ENCODE assay signal across 5 fruit fly cellular contexts in genomic region chr2L:14622182-14622581, dm6.
TF ChIP-seq lines count a peak whose summit lies in the region.

No protein-coding gene starts in this region.

- TF ChIP-seq CTCF in whole organism, embryonic (GFP tag; optimal IDR thresholded peaks at IDR 0.05; lab: Kevin White, UChicago), result no peak

TF ChIP-seq in whole organism, adult, 20 proteins besides CTCF, POLR2A, EP300 and RAD21:
- peak; percentile 29 for TF ChIP-seq CG7045 (GFP tag; optimal IDR thresholded peaks at IDR 0.05; lab: Kevin White, UChicago)
- TF ChIP-seq CG5204 (GFP tag; optimal IDR thresholded peaks at IDR 0.05; lab: Kevin White, UChicago), result no peak
TF ChIP-seq in whole organism, adult: peak in this region for 1.

TF ChIP-seq in whole organism, embryonic, 481 proteins besides CTCF, POLR2A, EP300 and RAD21 (continues in another document):
- TF ChIP-seq ranshi (GFP tag; IDR thresholded peaks at IDR 0.05; lab: Robert Waterston, UW), result 0 out of 2 replicates have a peak, but pooled peaks have one; percentile 29
- no peak for TF ChIP-seq CG7271 (tag; optimal IDR thresholded peaks at IDR 0.05; lab: Kevin White, UChicago)
- peak; percentile 43 for TF ChIP-seq CG1602 (GFP tag; optimal IDR thresholded peaks at IDR 0.05; lab: Kevin White, UChicago)
- no peak for TF ChIP-seq CG1792 (GFP tag; optimal IDR thresholded peaks at IDR 0.05; lab: Kevin White, UChicago)
- TF ChIP-seq seq (GFP tag; IDR thresholded peaks at IDR 0.05; lab: Robert Waterston, UW), result no peak
- TF ChIP-seq yki (optimal IDR thresholded peaks at IDR 0.05; lab: Kevin White, UChicago), result no peak
- no peak for TF ChIP-seq CG3407 (GFP tag; optimal IDR thresholded peaks at IDR 0.05; lab: Kevin White, UChicago)
- peak; percentile 36 for TF ChIP-seq repo (GFP tag; optimal IDR thresholded peaks at IDR 0.05; lab: Kevin White, UChicago)
- no peak for TF ChIP-seq fru (optimal IDR thresholded peaks at IDR 0.05; lab: Kevin White, UChicago)
- no peak for TF ChIP-seq wdn (GFP tag; IDR thresholded peaks at IDR 0.05; lab: Robert Waterston, UW)
- TF ChIP-seq CG16815 (GFP tag; optimal IDR thresholded peaks at IDR 0.05; lab: Kevin White, UChicago), result peak; percentile 42
- TF ChIP-seq Myb (GFP tag; optimal IDR thresholded peaks at IDR 0.05; lab: Kevin White, UChicago), result no peak
- no peak for TF ChIP-seq CG6683 (GFP tag; optimal IDR thresholded peaks at IDR 0.05; lab: Kevin White, UChicago)
- TF ChIP-seq E2f1 (GFP tag; IDR thresholded peaks at IDR 0.05; lab: Robert Waterston, UW), result no peak
- no peak for TF ChIP-seq D (optimal IDR thresholded peaks at IDR 0.05; lab: Kevin White, UChicago)
- TF ChIP-seq D (GFP tag; optimal IDR thresholded peaks at IDR 0.05; lab: Kevin White, UChicago), result peak; percentile 49
- no peak for TF ChIP-seq amos (GFP tag; IDR thresholded peaks at IDR 0.05; lab: Robert Waterston, UW; ENCODE audit: partially characterized antibody)
- TF ChIP-seq CG11456 (GFP tag; IDR thresholded peaks at IDR 0.05; lab: Robert Waterston, UW), result no peak
- TF ChIP-seq Rfx (GFP tag; IDR thresholded peaks at IDR 0.05; lab: Robert Waterston, UW), result no peak
- no peak for TF ChIP-seq pan (optimal IDR thresholded peaks at IDR 0.05; lab: Kevin White, UChicago)
- peak in 1 of 2 experiments; percentile 56 for TF ChIP-seq pan (GFP tag; optimal IDR thresholded peaks at IDR 0.05 in 1 of 2, IDR thresholded peaks at IDR 0.05 in 1 of 2)
- TF ChIP-seq kay (GFP tag; optimal IDR thresholded peaks at IDR 0.05; lab: Kevin White, UChicago), result no peak
- TF ChIP-seq HmgD (GFP tag; optimal IDR thresholded peaks at IDR 0.05; lab: Kevin White, UChicago), result no peak

TF ChIP-seq in whole organism, prepupa, 60 proteins besides CTCF, POLR2A, EP300 and RAD21 (continues in another document):
- TF ChIP-seq CG6854 (GFP tag; optimal IDR thresholded peaks at IDR 0.05; lab: Kevin White, UChicago) (peak; percentile 27), CG3032 (tag; optimal IDR thresholded peaks at IDR 0.05; lab: Kevin White, UChicago) (peak; percentile 89), Hr38 (GFP tag; optimal IDR thresholded peaks at IDR 0.05; lab: Kevin White, UChicago) (no peak), eg (GFP tag; IDR thresholded peaks at IDR 0.05; lab: Robert Waterston, UW) (peak; percentile 92), Eip93F (GFP tag; optimal IDR thresholded peaks at IDR 0.05; lab: Kevin White, UChicago) (peak; percentile 18), acj6 (GFP tag; optimal IDR thresholded peaks at IDR 0.05; lab: Kevin White, UChicago) (peak; percentile 91), CG6276 (GFP tag; optimal IDR thresholded peaks at IDR 0.05; lab: Kevin White, UChicago) (peak; percentile 80), CG10631 (GFP tag; optimal IDR thresholded peaks at IDR 0.05; lab: Kevin White, UChicago) (peak; percentile 94), pdm3 (GFP tag; optimal IDR thresholded peaks at IDR 0.05; lab: Kevin White, UChicago) (peak; percentile 93), CG11902 (GFP tag; optimal IDR thresholded peaks at IDR 0.05; lab: Kevin White, UChicago) (peak; percentile 88), CG16779 (tag; optimal IDR thresholded peaks at IDR 0.05; lab: Kevin White, UChicago) (peak; percentile 85), dac (GFP tag; optimal IDR thresholded peaks at IDR 0.05; lab: Kevin White, UChicago) (peak; percentile 73), dsx (GFP tag; optimal IDR thresholded peaks at IDR 0.05; lab: Kevin White, UChicago; ENCODE audit: poor library complexity, severe bottlenecking) (peak; percentile 94), CG4318 (GFP tag; optimal IDR thresholded peaks at IDR 0.05; lab: Kevin White, UChicago) (peak; percentile 83), salr (GFP tag; optimal IDR thresholded peaks at IDR 0.05; lab: Kevin White, UChicago) (peak; percentile 90 to 93), CG10669 (GFP tag; optimal IDR thresholded peaks at IDR 0.05; lab: Kevin White, UChicago) (peak; percentile 95), Hr4 (GFP tag; optimal IDR thresholded peaks at IDR 0.05; lab: Kevin White, UChicago) (peak; percentile 88), fd85E (GFP tag; optimal IDR thresholded peaks at IDR 0.05; lab: Kevin White, UChicago) (peak; percentile 12), CG7368 (GFP tag; optimal IDR thresholded peaks at IDR 0.05; lab: Kevin White, UChicago) (peak; percentile 88), CG9139 (GFP tag; optimal IDR thresholded peaks at IDR 0.05; lab: Kevin White, UChicago) (peak; percentile 90), CG1621 (tag; optimal IDR thresholded peaks at IDR 0.05; lab: Kevin White, UChicago) (peak; percentile 93), Ets96B (tag; optimal IDR thresholded peaks at IDR 0.05; lab: Kevin White, UChicago) (peak; percentile 87)

TF ChIP-seq in whole organism, pupa, 21 proteins besides CTCF, POLR2A, EP300 and RAD21:
- peak; percentile 82 for TF ChIP-seq D1 (tag; optimal IDR thresholded peaks at IDR 0.05; lab: Kevin White, UChicago)
- peak; percentile 89 for TF ChIP-seq CG12605 (GFP tag; IDR thresholded peaks at IDR 0.05; lab: Robert Waterston, UW)
- peak; percentile 72 for TF ChIP-seq Snoo (tag; optimal IDR thresholded peaks at IDR 0.05; lab: Kevin White, UChicago)
- peak; percentile 94 for TF ChIP-seq CG9948 (tag; optimal IDR thresholded peaks at IDR 0.05; lab: Kevin White, UChicago)
- TF ChIP-seq CG32121 (GFP tag; IDR thresholded peaks at IDR 0.05; lab: Robert Waterston, UW), result peak; percentile 90
- TF ChIP-seq CG8301 (tag; optimal IDR thresholded peaks at IDR 0.05; lab: Kevin White, UChicago), result peak; percentile 94
- TF ChIP-seq gl (tag; optimal IDR thresholded peaks at IDR 0.05; lab: Kevin White, UChicago), result peak; percentile 90
- peak; percentile 68 for TF ChIP-seq EcR (GFP tag; optimal IDR thresholded peaks at IDR 0.05; lab: Kevin White, UChicago)
- peak; percentile 83 for TF ChIP-seq CG13204 (GFP tag; optimal IDR thresholded peaks at IDR 0.05; lab: Kevin White, UChicago)
- TF ChIP-seq Pif1A (GFP tag; optimal IDR thresholded peaks at IDR 0.05; lab: Kevin White, UChicago), result peak; percentile 95
- peak; percentile 94 for TF ChIP-seq CG15710 (tag; optimal IDR thresholded peaks at IDR 0.05; lab: Kevin White, UChicago)
- peak; percentile 96 for TF ChIP-seq CG8159 (tag; optimal IDR thresholded peaks at IDR 0.05; lab: Kevin White, UChicago)
- TF ChIP-seq CG34367 (tag; optimal IDR thresholded peaks at IDR 0.05; lab: Kevin White, UChicago), result peak; percentile 93
- TF ChIP-seq CG4496 (GFP tag; IDR thresholded peaks at IDR 0.05; lab: Robert Waterston, UW), result peak; percentile 94
- peak; percentile 80 for TF ChIP-seq rn (GFP tag; IDR thresholded peaks at IDR 0.05; lab: Robert Waterston, UW)
- no peak; the same call in 1 of the 2 replicates for TF ChIP-seq CG10348 (GFP tag; IDR thresholded peaks at IDR 0.05; lab: Robert Waterston, UW)
- TF ChIP-seq CG17806 (tag; optimal IDR thresholded peaks at IDR 0.05; lab: Kevin White, UChicago), result peak; percentile 95
- peak; percentile 89 for TF ChIP-seq fd96Ca (GFP tag; IDR thresholded peaks at IDR 0.05; lab: Robert Waterston, UW)
- TF ChIP-seq Ets98B (GFP tag; IDR thresholded peaks at IDR 0.05; lab: Robert Waterston, UW), result peak; percentile 91
- TF ChIP-seq CG14655 (GFP tag; optimal IDR thresholded peaks at IDR 0.05; lab: Kevin White, UChicago), result peak; percentile 95
- TF ChIP-seq Pif1B (GFP tag; optimal IDR thresholded peaks at IDR 0.05; lab: Kevin White, UChicago), result peak; percentile 93

TF ChIP-seq in whole organism, wandering third instar larva, 38 proteins besides CTCF, POLR2A, EP300 and RAD21:
- TF ChIP-seq GATAd (GFP tag; optimal IDR thresholded peaks at IDR 0.05; lab: Kevin White, UChicago) (no peak), Abd-B (GFP tag; optimal IDR thresholded peaks at IDR 0.05; lab: Kevin White, UChicago) (no peak), psq (GFP tag; optimal IDR thresholded peaks at IDR 0.05; lab: Kevin White, UChicago) (peak; percentile 49), dsf (GFP tag; optimal IDR thresholded peaks at IDR 0.05; lab: Kevin White, UChicago; ENCODE audit: borderline replicate concordance) (no peak), fru (GFP tag; optimal IDR thresholded peaks at IDR 0.05; lab: Kevin White, UChicago) (peak; percentile 83), HLH106 (tag; optimal IDR thresholded peaks at IDR 0.05; lab: Kevin White, UChicago) (peak; percentile 46), lola (GFP tag; optimal IDR thresholded peaks at IDR 0.05; lab: Kevin White, UChicago) (no peak), rgr (GFP tag; optimal IDR thresholded peaks at IDR 0.05; lab: Kevin White, UChicago) (peak; percentile 66), Dfd (GFP tag; optimal IDR thresholded peaks at IDR 0.05; lab: Kevin White, UChicago) (no peak), CG9705 (GFP tag; optimal IDR thresholded peaks at IDR 0.05; lab: Kevin White, UChicago) (no peak), foxo (GFP tag; optimal IDR thresholded peaks at IDR 0.05; lab: Kevin White, UChicago) (peak in 1 of 2 experiments; percentile 80), br (GFP tag; optimal IDR thresholded peaks at IDR 0.05; lab: Kevin White, UChicago) (peak; percentile 67), Dif (GFP tag; optimal IDR thresholded peaks at IDR 0.05; lab: Kevin White, UChicago; ENCODE audit: partially characterized antibody) (no peak), CG32264 (GFP tag; optimal IDR thresholded peaks at IDR 0.05; lab: Kevin White, UChicago) (peak; percentile 41), Jra (GFP tag; optimal IDR thresholded peaks at IDR 0.05; lab: Kevin White, UChicago) (no peak), jim (GFP tag; optimal IDR thresholded peaks at IDR 0.05; lab: Kevin White, UChicago) (no peak), Vsx2 (GFP tag; optimal IDR thresholded peaks at IDR 0.05; lab: Kevin White, UChicago; ENCODE audit: partially characterized antibody) (no peak), CrebA (GFP tag; optimal IDR thresholded peaks at IDR 0.05; lab: Kevin White, UChicago; ENCODE audit: borderline replicate concordance) (no peak), tai (GFP tag; optimal IDR thresholded peaks at IDR 0.05; lab: Kevin White, UChicago) (peak; percentile 2), Sp1 (GFP tag; optimal IDR thresholded peaks at IDR 0.05; lab: Kevin White, UChicago) (peak; percentile 52), Hr83 (GFP tag; optimal IDR thresholded peaks at IDR 0.05; lab: Kevin White, UChicago; ENCODE audit: poor library complexity, severe bottlenecking) (no peak), sage (GFP tag; optimal IDR thresholded peaks at IDR 0.05; lab: Kevin White, UChicago) (peak; percentile 19), OdsH (GFP tag; optimal IDR thresholded peaks at IDR 0.05; lab: Kevin White, UChicago) (peak; percentile 66), pan (optimal IDR thresholded peaks at IDR 0.05; lab: Kevin White, UChicago) (no peak), h (GFP tag; optimal IDR thresholded peaks at IDR 0.05; lab: Kevin White, UChicago) (peak; percentile 81), Hnf4 (GFP tag; optimal IDR thresholded peaks at IDR 0.05; lab: Kevin White, UChicago) (peak; percentile 50), dmrt93B (GFP tag; optimal IDR thresholded peaks at IDR 0.05; lab: Kevin White, UChicago) (peak; percentile 27), woc (GFP tag; optimal IDR thresholded peaks at IDR 0.05; lab: Kevin White, UChicago) (peak; percentile 54), ey (GFP tag; optimal IDR thresholded peaks at IDR 0.05; lab: Kevin White, UChicago) (peak; percentile 71), Myc (optimal IDR thresholded peaks at IDR 0.05; lab: Kevin White, UChicago) (no peak)
